Worm (Caenorhabditis elegans) whole organism, L4/young adult: ENCODE measurements around the gene C05C9.1.

ENCODE experiments used
- W03F9.2 ChIP-seq: fragments of 150-350 bp; optimal IDR thresholded peaks from 2 replicates; lab custom pipeline; 2014; ENCODE audit warnings: missing biosample characterization, missing genetic modification characterization
- dao-5 ChIP-seq: sonication (generic microtip); optimal IDR thresholded peaks from 2 replicates; lab custom pipeline; 2016; ENCODE audit warnings: missing genotype, missing genetic modification characterization, moderate library complexity, missing compliant biosample characterization
- him-1 ChIP-seq: sonication (generic microtip); optimal IDR thresholded peaks from 2 replicates; lab custom pipeline; 2016; ENCODE audit warnings: missing genotype, missing genetic modification reagents, missing genetic modification characterization, missing compliant biosample characterization

Gene C05C9.1

ce11 chrX:11162778-11163584, 2.3 kb downstream of the C05C9.1 start:
- TF ChIP-seq him-1 (tag; lab: Kevin White, UChicago), result no peak
- TF ChIP-seq dao-5 (tag; lab: Kevin White, UChicago), result no peak
- no peak for TF ChIP-seq W03F9.2 (tag; lab: Kevin White, UChicago)

- TF ChIP-seq dao-5 (tag; lab: Kevin White, UChicago) (no peak), W03F9.2 (tag; lab: Kevin White, UChicago) (no peak), him-1 (tag; lab: Kevin White, UChicago) (no peak)
Observed at ce11 chrX:11178599-11178998, 18.0 kb downstream of the C05C9.1 start, which contains the start of gene gnrr-6. Gene gnrr-6 (plus strand): TSS chrX:11178899.

ce11 chrX:11185498-11185897, 24.9 kb downstream of the C05C9.1 start, which contains the start of gene gnrr-7:
Gene gnrr-7 (plus strand): TSS chrX:11185798.
- no peak for TF ChIP-seq W03F9.2 (tag; lab: Kevin White, UChicago)
- no peak for TF ChIP-seq him-1 (tag; lab: Kevin White, UChicago)
- no peak for TF ChIP-seq dao-5 (tag; lab: Kevin White, UChicago)

ce11 chrX:11189515-11189914, 28.9 kb downstream of the C05C9.1 start, which contains the start of gene F13D2.1:
Gene F13D2.1 (minus strand): TSS chrX:11189615.
- TF ChIP-seq W03F9.2 (tag; lab: Kevin White, UChicago) (no peak), dao-5 (tag; lab: Kevin White, UChicago) (no peak), him-1 (tag; lab: Kevin White, UChicago) (no peak)

- TF ChIP-seq him-1 (tag; lab: Kevin White, UChicago), result no peak
- TF ChIP-seq W03F9.2 (tag; lab: Kevin White, UChicago), result no peak
- TF ChIP-seq dao-5 (tag; lab: Kevin White, UChicago), result no peak
Observed at ce11 chrX:11190443-11190842, 29.8 kb downstream of the C05C9.1 start.

ce11 chrX:11193670-11194069, 33.0 kb downstream of the C05C9.1 start:
- TF ChIP-seq dao-5 (tag; lab: Kevin White, UChicago) (no peak), W03F9.2 (tag; lab: Kevin White, UChicago) (no peak), him-1 (tag; lab: Kevin White, UChicago) (no peak)

- TF ChIP-seq W03F9.2 (tag; lab: Kevin White, UChicago), result no peak
- no peak for TF ChIP-seq him-1 (tag; lab: Kevin White, UChicago)
- no peak for TF ChIP-seq dao-5 (tag; lab: Kevin White, UChicago)
Observed at ce11 chrX:11196741-11197140, 36.1 kb downstream of the C05C9.1 start, which contains the start of gene C34F6.1. Gene C34F6.1 (minus strand): TSS chrX:11196841.

ce11 chrX:11199155-11199554, 38.5 kb downstream of the C05C9.1 start, which contains the start of gene col-178:
Gene col-178 (plus strand): TSS chrX:11199455.
- no peak for TF ChIP-seq W03F9.2 (tag; lab: Kevin White, UChicago)
- TF ChIP-seq him-1 (tag; lab: Kevin White, UChicago), result no peak
- TF ChIP-seq dao-5 (tag; lab: Kevin White, UChicago), result no peak

ce11 chrX:11201165-11201564, 40.5 kb downstream of the C05C9.1 start, which contains the start of gene col-179:
Gene col-179 (plus strand): TSS chrX:11201465.
- no peak for TF ChIP-seq W03F9.2 (tag; lab: Kevin White, UChicago)
- no peak for TF ChIP-seq dao-5 (tag; lab: Kevin White, UChicago)
- TF ChIP-seq him-1 (tag; lab: Kevin White, UChicago), result no peak

ce11 chrX:11203773-11204172, 43.1 kb downstream of the C05C9.1 start, which contains the start of gene C34F6.11:
Gene C34F6.11 (minus strand): TSS chrX:11203932.
- TF ChIP-seq W03F9.2 (tag; lab: Kevin White, UChicago), result no peak
- no peak for TF ChIP-seq him-1 (tag; lab: Kevin White, UChicago)
- TF ChIP-seq dao-5 (tag; lab: Kevin White, UChicago), result no peak

- TF ChIP-seq W03F9.2 (tag; lab: Kevin White, UChicago) (peak; percentile 46), dao-5 (tag; lab: Kevin White, UChicago) (no peak), him-1 (tag; lab: Kevin White, UChicago) (peak; percentile 42)
Observed at ce11 chrX:11206953-11207352, 46.3 kb downstream of the C05C9.1 start, which contains the start of gene hst-2. Gene hst-2 (minus strand): TSS chrX:11207155.

ce11 chrX:11208788-11209187, 48.2 kb downstream of the C05C9.1 start, which contains the start of gene C34F6.5:
Gene C34F6.5 (minus strand): TSS chrX:11208888.
- no peak for TF ChIP-seq him-1 (tag; lab: Kevin White, UChicago)
- no peak for TF ChIP-seq W03F9.2 (tag; lab: Kevin White, UChicago)
- TF ChIP-seq dao-5 (tag; lab: Kevin White, UChicago), result no peak

ce11 chrX:11210417-11210816, 49.8 kb downstream of the C05C9.1 start:
- TF ChIP-seq W03F9.2 (tag; lab: Kevin White, UChicago), result no peak
- no peak for TF ChIP-seq dao-5 (tag; lab: Kevin White, UChicago)
- TF ChIP-seq him-1 (tag; lab: Kevin White, UChicago), result no peak
